Fruit fly (Drosophila melanogaster): ENCODE results near the gene Non2.

The Non2 gene

DNA sequence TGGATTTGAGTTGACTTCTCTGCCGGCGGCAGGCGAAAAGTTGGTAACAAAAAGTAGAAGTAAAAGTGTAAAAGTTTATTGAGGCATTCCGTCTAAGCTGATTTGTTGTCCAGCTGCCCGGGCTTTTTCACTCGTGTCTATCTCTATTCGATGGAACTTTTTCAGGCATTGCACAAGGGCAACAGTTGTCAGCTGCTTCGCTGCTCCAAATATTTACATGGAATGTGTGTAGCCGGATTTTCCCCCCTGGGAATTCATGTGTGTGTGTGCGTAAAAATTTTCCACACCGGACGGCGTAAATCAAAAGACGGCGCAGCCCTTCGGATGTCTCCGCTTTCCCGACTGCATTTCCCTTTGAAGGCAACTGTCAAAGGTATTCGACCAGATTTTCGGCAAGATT, 21.8 kb upstream of the Non2 start:
- no peak for TF ChIP-seq Spps (tag; optimal IDR thresholded peaks at IDR 0.05)
- TF ChIP-seq hb (GFP tag; IDR thresholded peaks at IDR 0.05; ENCODE audit: partially characterized antibody): no peak
- 0 out of 2 replicates have a peak, but pooled peaks have one; percentile 14 for TF ChIP-seq stc (GFP tag; IDR thresholded peaks at IDR 0.05)
- peak; percentile 66 for TF ChIP-seq CG12769 (tag; optimal IDR thresholded peaks at IDR 0.05)
- no peak for TF ChIP-seq CG10267 (tag; optimal IDR thresholded peaks at IDR 0.05)
- peak; percentile 91 for TF ChIP-seq sd (tag; optimal IDR thresholded peaks at IDR 0.05)
- no peak for TF ChIP-seq schlank (tag; optimal IDR thresholded peaks at IDR 0.05)
- no peak for TF ChIP-seq ranshi (GFP tag; IDR thresholded peaks at IDR 0.05)
- TF ChIP-seq Awh (GFP tag; IDR thresholded peaks at IDR 0.05): no peak
- TF ChIP-seq trem (tag; optimal IDR thresholded peaks at IDR 0.05): no peak
- no peak for TF ChIP-seq CG15514 (GFP tag; optimal IDR thresholded peaks at IDR 0.05)
- TF ChIP-seq Mad (GFP tag; optimal IDR thresholded peaks at IDR 0.05): no peak
- TF ChIP-seq odd (GFP tag; optimal IDR thresholded peaks at IDR 0.05): no peak
- no peak for TF ChIP-seq abd-A (tag; optimal IDR thresholded peaks at IDR 0.05)
- no peak for TF ChIP-seq Max (GFP tag; optimal IDR thresholded peaks at IDR 0.05)
- TF ChIP-seq zf30C (GFP tag; optimal IDR thresholded peaks at IDR 0.05): no peak
- no peak for TF ChIP-seq CG18476 (GFP tag; optimal IDR thresholded peaks at IDR 0.05)
- TF ChIP-seq Vsx1 (GFP tag; optimal IDR thresholded peaks at IDR 0.05): no peak
- peak; percentile 77 for TF ChIP-seq nau (GFP tag; optimal IDR thresholded peaks at IDR 0.05)
- no peak for TF ChIP-seq gro (GFP tag; optimal IDR thresholded peaks at IDR 0.05)
- no peak for TF ChIP-seq eyg (GFP tag; optimal IDR thresholded peaks at IDR 0.05)
- TF ChIP-seq grn (GFP tag; optimal IDR thresholded peaks at IDR 0.05): no peak
- TF ChIP-seq h (optimal IDR thresholded peaks at IDR 0.05): no peak
- no peak for TF ChIP-seq CG6791 (GFP tag; IDR thresholded peaks at IDR 0.05; ENCODE audit: partially characterized antibody)
- no peak for TF ChIP-seq CG32767 (GFP tag; IDR thresholded peaks at IDR 0.05)
- TF ChIP-seq CG4707 (GFP tag; optimal IDR thresholded peaks at IDR 0.05): no peak
- no peak for TF ChIP-seq Ssrp (tag; optimal IDR thresholded peaks at IDR 0.05)
- TF ChIP-seq CG17612 (GFP tag; IDR thresholded peaks at IDR 0.05): no peak
- TF ChIP-seq CG4328 (GFP tag; optimal IDR thresholded peaks at IDR 0.05): no peak
- TF ChIP-seq zen (tag; optimal IDR thresholded peaks at IDR 0.05): no peak
- TF ChIP-seq disco-r (GFP tag; optimal IDR thresholded peaks at IDR 0.05): no peak
- no peak for TF ChIP-seq CG2129 (GFP tag; IDR thresholded peaks at IDR 0.05; ENCODE audit: partially characterized antibody)
- no peak for TF ChIP-seq unpg (GFP tag; optimal IDR thresholded peaks at IDR 0.05)

DNA sequence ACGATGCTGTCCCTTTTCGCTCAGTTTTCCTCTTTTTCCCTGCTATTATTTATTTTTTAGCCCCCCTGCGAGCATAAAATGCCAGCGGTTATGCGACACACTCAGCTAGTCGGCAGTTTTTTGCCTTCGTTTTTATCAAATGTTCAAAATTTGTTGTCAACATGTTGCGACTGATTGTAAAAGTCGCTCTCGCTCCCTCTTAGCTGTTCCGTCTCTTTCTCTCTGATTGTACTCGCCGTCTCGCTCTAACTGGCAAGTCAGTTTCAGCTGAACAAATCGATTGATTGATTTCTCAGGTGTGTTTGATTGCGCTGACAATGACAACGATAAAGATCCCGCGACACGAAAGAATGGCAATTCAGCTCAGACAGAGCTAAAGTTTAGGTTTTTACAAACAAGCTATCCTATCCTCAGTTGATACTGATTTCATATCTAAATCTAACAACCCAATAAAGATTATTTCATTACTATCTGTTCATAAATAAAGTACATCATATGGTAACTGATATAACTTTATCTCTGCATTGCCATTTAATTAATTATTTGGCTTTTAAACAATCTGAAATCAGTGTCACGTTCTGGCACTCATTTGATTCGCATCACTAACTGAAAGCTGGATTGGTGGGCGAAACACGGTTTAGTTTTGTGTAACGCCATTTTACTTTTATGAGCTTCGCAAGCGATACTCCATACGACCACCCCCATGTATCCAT, 20.9 kb upstream of the Non2 start:
- TF ChIP-seq CG8388 (GFP tag; optimal IDR thresholded peaks at IDR 0.05) (no peak), CG1792 (GFP tag; optimal IDR thresholded peaks at IDR 0.05) (no peak), CG6254 (GFP tag; optimal IDR thresholded peaks at IDR 0.05) (no peak), kah (GFP tag; optimal IDR thresholded peaks at IDR 0.05) (no peak), Rx (GFP tag; IDR thresholded peaks at IDR 0.05) (no peak), CG4328 (GFP tag; optimal IDR thresholded peaks at IDR 0.05) (no peak), pzg (GFP tag; optimal IDR thresholded peaks at IDR 0.05) (no peak), CG6813 (GFP tag; optimal IDR thresholded peaks at IDR 0.05) (peak; percentile 19), CG3847 (GFP tag; IDR thresholded peaks at IDR 0.05) (no peak), Six4 (GFP tag; optimal IDR thresholded peaks at IDR 0.05) (no peak), CG2116 (GFP tag; optimal IDR thresholded peaks at IDR 0.05) (no peak), wdn (GFP tag; IDR thresholded peaks at IDR 0.05) (no peak), CG10209 (GFP tag; optimal IDR thresholded peaks at IDR 0.05) (no peak), CG10565 (GFP tag; optimal IDR thresholded peaks at IDR 0.05) (no peak), dimm (GFP tag; IDR thresholded peaks at IDR 0.05) (no peak), ftz-f1 (GFP tag; optimal IDR thresholded peaks at IDR 0.05) (no peak), Optix (GFP tag; IDR thresholded peaks at IDR 0.05) (no peak), vvl (GFP tag; IDR thresholded peaks at IDR 0.05) (no peak), PHDP (tag; optimal IDR thresholded peaks at IDR 0.05) (no peak), z (GFP tag; IDR thresholded peaks at IDR 0.05) (no peak)

All from whole organism, embryonic.